Worm (Caenorhabditis elegans) whole organism, L2 larva: ENCODE results near the gene Y37E11B.6.

Experiments used
- C34F6.9 ChIP-seq: fragments of 150-350 bp; optimal IDR thresholded peaks from 2 replicates; lab custom pipeline; 2014; ENCODE audit warnings: missing biosample characterization, missing genetic modification characterization
- F13H6.1 ChIP-seq: sonication (generic microtip); optimal IDR thresholded peaks from 2 replicates; lab custom pipeline; 2016; ENCODE audit warnings: missing genetic modification characterization, missing compliant biosample characterization
- R02D3.7 ChIP-seq: fragments of 150-350 bp; optimal IDR thresholded peaks from 2 replicates; lab custom pipeline; 2014; ENCODE audit warnings: missing biosample characterization, missing genetic modification characterization
- Y55F3AM.14 ChIP-seq: fragments of 200-800 bp; sonication (Bioruptor generic); optimal IDR thresholded peaks from 2 replicates; lab custom pipeline; 2018; ENCODE audit warnings: mild to moderate bottlenecking, missing genetic modification characterization, missing compliant biosample characterization
- ZK546.5 ChIP-seq: sonication (generic microtip); optimal IDR thresholded peaks from 2 replicates; lab custom pipeline; 2017; ENCODE audit warnings: missing biosample characterization, missing genetic modification characterization
- alr-1 ChIP-seq: fragments of 150-350 bp; optimal IDR thresholded peaks from 2 replicates; lab custom pipeline; 2014; ENCODE audit warnings: missing biosample characterization, missing genetic modification characterization
- ama-1 ChIP-seq: fragments of 150-350 bp; optimal IDR thresholded peaks from 2 replicates; lab custom pipeline; 2018; ENCODE audit warnings: inconsistent platforms
- blmp-1 ChIP-seq: sonication (generic microtip); optimal IDR thresholded peaks from 2 replicates; lab custom pipeline; 2017; ENCODE audit warnings: missing genetic modification characterization, mild to moderate bottlenecking, missing compliant biosample characterization, antibody characterized with exemption, moderate library complexity; ENCODE audit not compliant: insufficient read depth
- ceh-16 ChIP-seq: fragments of 150-350 bp; optimal IDR thresholded peaks from 2 replicates; lab custom pipeline; 2014; ENCODE audit warnings: missing biosample characterization, missing genetic modification characterization
- crh-2 ChIP-seq: sonication (generic microtip); optimal IDR thresholded peaks from 2 replicates; lab custom pipeline; 2017; ENCODE audit warnings: missing biosample characterization, missing genetic modification characterization
- dmd-4 ChIP-seq: sonication (generic microtip); optimal IDR thresholded peaks from 2 replicates; lab custom pipeline; 2017; ENCODE audit warnings: missing biosample characterization, missing genetic modification characterization
- egl-27 ChIP-seq: sonication (generic microtip); optimal IDR thresholded peaks from 3 replicates; lab custom pipeline; 2017; ENCODE audit warnings: missing biosample characterization, missing genetic modification reagents, missing genetic modification characterization
- elt-1 ChIP-seq: fragments of 150-350 bp; optimal IDR thresholded peaks from 2 replicates; lab custom pipeline; 2014; ENCODE audit warnings: missing biosample characterization, missing genetic modification characterization
- fos-1 ChIP-seq: fragments of 150-350 bp; optimal IDR thresholded peaks from 2 replicates; lab custom pipeline; 2014; ENCODE audit warnings: missing biosample characterization, missing genetic modification characterization
- lin-11 ChIP-seq: fragments of 150-350 bp; sonication (generic microtip); optimal IDR thresholded peaks from 2 replicates; lab custom pipeline; 2014; ENCODE audit warnings: missing biosample characterization, missing genetic modification characterization, inconsistent platforms, mixed read lengths
- lin-13 ChIP-seq: fragments of 150-350 bp; optimal IDR thresholded peaks from 2 replicates; lab custom pipeline; 2014; ENCODE audit warnings: missing biosample characterization, missing genetic modification reagents, missing genetic modification characterization
- lin-39 ChIP-seq: fragments of 150-350 bp; optimal IDR thresholded peaks from 2 replicates; lab custom pipeline; 2014; ENCODE audit warnings: missing biosample characterization, missing genetic modification reagents, missing genetic modification characterization
- lsy-2 ChIP-seq, 2 experiments: fragments of 150-350 bp in 1 of 2; sonication (generic microtip) in 1 of 2; optimal IDR thresholded peaks; 2 replicates each; lab custom pipeline; 2014 to 2017; ENCODE audit warnings: missing biosample characterization in 2 of 2, missing genetic modification characterization in 2 of 2
- mab-5 ChIP-seq: fragments of 150-350 bp; optimal IDR thresholded peaks from 2 replicates; lab custom pipeline; 2014; ENCODE audit warnings: missing biosample characterization, missing genetic modification characterization
- mdl-1 ChIP-seq, 2 experiments: fragments of 150-350 bp in 1 of 2; sonication (generic microtip) in 1 of 2; optimal IDR thresholded peaks; 2 replicates each; lab custom pipeline; 2017; ENCODE audit warnings: missing biosample characterization in 2 of 2, missing genetic modification characterization in 2 of 2
- nhr-10 ChIP-seq: sonication (generic microtip); optimal IDR thresholded peaks from 2 replicates; lab custom pipeline; 2017; ENCODE audit warnings: missing biosample characterization, missing genetic modification characterization
- nhr-11 ChIP-seq: fragments of 150-350 bp; optimal IDR thresholded peaks from 2 replicates; lab custom pipeline; 2014; ENCODE audit warnings: missing biosample characterization, missing genetic modification characterization
- nhr-129 ChIP-seq: fragments of 150-350 bp; optimal IDR thresholded peaks from 2 replicates; lab custom pipeline; 2014; ENCODE audit warnings: missing biosample characterization, missing genetic modification characterization
- nhr-21 ChIP-seq: fragments of 150-350 bp; optimal IDR thresholded peaks from 2 replicates; lab custom pipeline; 2014; ENCODE audit warnings: missing biosample characterization, missing genetic modification characterization
- nhr-23 ChIP-seq: fragments of 150-350 bp; optimal IDR thresholded peaks from 2 replicates; lab custom pipeline; 2014; ENCODE audit warnings: missing biosample characterization, missing genetic modification reagents, missing genetic modification characterization
- nhr-237 ChIP-seq: fragments of 150-350 bp; optimal IDR thresholded peaks from 2 replicates; lab custom pipeline; 2014; ENCODE audit warnings: missing biosample characterization, missing genetic modification characterization
- nhr-25 ChIP-seq: fragments of 150-350 bp; sonication (generic microtip); optimal IDR thresholded peaks from 3 replicates; lab custom pipeline; 2014; ENCODE audit warnings: missing biosample characterization, missing genetic modification characterization
- nhr-77 ChIP-seq: fragments of 150-350 bp; optimal IDR thresholded peaks from 2 replicates; lab custom pipeline; 2014; ENCODE audit warnings: missing biosample characterization, missing genetic modification characterization
- sem-4 ChIP-seq: fragments of 150-350 bp; optimal IDR thresholded peaks from 2 replicates; lab custom pipeline; 2014; ENCODE audit warnings: missing biosample characterization, missing genetic modification reagents, missing genetic modification characterization
- snpc-4 ChIP-seq: fragments of 150-350 bp; optimal IDR thresholded peaks from 2 replicates; lab custom pipeline; 2014; ENCODE audit warnings: missing biosample characterization, missing genetic modification characterization
- ztf-1 ChIP-seq: fragments of 200-800 bp; sonication (Bioruptor generic); conservative IDR thresholded peaks from 2 replicates; pipeline ENCODE4 v1.3.6; 2022; ENCODE audit warnings: missing genetic modification characterization, missing compliant biosample characterization

The Y37E11B.6 gene

ce11 chrIV:3578667-3579066 lies 20.4 kb downstream of the Y37E11B.6 start:
- TF ChIP-seq nhr-23 (tag; lab: Kevin White, UChicago) = no peak
- no peak for TF ChIP-seq lin-11
- no peak for TF ChIP-seq nhr-21 (tag; lab: Kevin White, UChicago)
- no peak for TF ChIP-seq ZK546.5
- TF ChIP-seq nhr-129 (tag; lab: Kevin White, UChicago) = no peak
- TF ChIP-seq elt-1 (tag; lab: Kevin White, UChicago) = no peak
- TF ChIP-seq nhr-11 (tag; lab: Kevin White, UChicago) = no peak

ce11 chrIV:3578155-3578554 lies 21.0 kb downstream of the Y37E11B.6 start, which contains the start of gene Y37E11B.2:
Y37E11B.2 (plus strand) TSS chrIV:3578455.
- TF ChIP-seq ama-1 (lab: Kevin White, UChicago) = no peak
- no peak for TF ChIP-seq fos-1 (tag; lab: Kevin White, UChicago)

ce11 chrIV:3570612-3571011 lies 28.5 kb downstream of the Y37E11B.6 start:
- TF ChIP-seq nhr-23 (tag; lab: Kevin White, UChicago) (no peak), ama-1 (lab: Kevin White, UChicago) (no peak), ZK546.5 (no peak), nhr-237 (tag; lab: Kevin White, UChicago) (no peak)

ce11 chrIV:3568608-3569007 lies 30.5 kb downstream of the Y37E11B.6 start, which contains the start of gene otpl-1:
otpl-1 (plus strand) TSS chrIV:3568979.
- no peak for TF ChIP-seq C34F6.9 (tag; lab: Kevin White, UChicago)
- no peak for TF ChIP-seq crh-2 (tag; lab: Kevin White, UChicago)
- TF ChIP-seq blmp-1 (tag; lab: Kevin White, UChicago) = no peak
- TF ChIP-seq dmd-4 = no peak
- TF ChIP-seq nhr-77 (tag; lab: Kevin White, UChicago) = no peak
- no peak for TF ChIP-seq lin-13 (GFP tag; lab: Kevin White, UChicago)
- peak; percentile 26 for TF ChIP-seq snpc-4

- TF ChIP-seq alr-1 (tag; lab: Kevin White, UChicago) = no peak
- no peak for TF ChIP-seq elt-1 (tag; lab: Kevin White, UChicago)
- TF ChIP-seq nhr-25 (tag; lab: Kevin White, UChicago) = no peak
- no peak for TF ChIP-seq ztf-1 (GFP tag; lab: Robert Waterston, UW)
- TF ChIP-seq lin-11 = no peak
- TF ChIP-seq, all 48 proteins: peak for 0
These were observed 34.2 kb downstream of the Y37E11B.6 start, which contains the start of gene sre-5 for ce11 chrIV:3564901-3565300. sre-5 (plus strand) TSS chrIV:3565201.

- TF ChIP-seq alr-1 (tag; lab: Kevin White, UChicago) (no peak), mdl-1 (tag; optimal IDR thresholded peaks at IDR 0.05; lab: Kevin White, UChicago) (no peak), mab-5 (tag; lab: Kevin White, UChicago) (no peak), lin-39 (tag; lab: Kevin White, UChicago) (no peak), nhr-11 (tag; lab: Kevin White, UChicago) (no peak), nhr-10 (no peak), nhr-25 (tag; lab: Kevin White, UChicago) (no peak), blmp-1 (tag; lab: Kevin White, UChicago) (no peak), R02D3.7 (tag; lab: Kevin White, UChicago) (no peak), dmd-4 (no peak), ceh-16 (tag; lab: Kevin White, UChicago) (no peak), nhr-77 (tag; lab: Kevin White, UChicago) (no peak), ZK546.5 (no peak), Y55F3AM.14 (GFP tag; lab: Kevin White, UChicago) (no peak), F13H6.1 (tag; lab: Kevin White, UChicago) (no peak), elt-1 (tag; lab: Kevin White, UChicago) (no peak), sem-4 (tag; lab: Kevin White, UChicago) (no peak), egl-27 (tag; lab: Kevin White, UChicago) (no peak), lsy-2 (tag; optimal IDR thresholded peaks at IDR 0.05; lab: Kevin White, UChicago) (no peak), snpc-4 (no peak)
These were observed 39.9 kb downstream of the Y37E11B.6 start for ce11 chrIV:3559201-3559600.
